Fruit fly (Drosophila melanogaster) whole organism, embryonic: ENCODE data around the gene Pgant7.

Source experiments
- Atf-2 ChIP-seq: fragments of 200-800 bp; sonication (Bioruptor generic); optimal IDR thresholded peaks from 2 replicates; lab custom pipeline; 2016; ENCODE audit warnings: missing biosample characterization, missing genetic modification characterization
- Blimp-1 ChIP-seq: fragments of 200-800 bp; sonication (Bioruptor generic); optimal IDR thresholded peaks from 3 replicates; lab custom pipeline; 2018; ENCODE audit warnings: missing biosample characterization, missing genetic modification characterization, mild to moderate bottlenecking, moderate library complexity, missing genetic modification reagents
- CG11456 ChIP-seq: fragments of 200-800 bp; sonication (Bioruptor generic); IDR thresholded peaks from 3 replicates; pipeline ENCODE4 v1.3.6; 2022; ENCODE audit warnings: missing biosample characterization, missing genetic modification characterization
- CG12236 ChIP-seq: fragments of 200-800 bp; sonication (Bioruptor generic); optimal IDR thresholded peaks from 2 replicates; lab custom pipeline; 2016; ENCODE audit warnings: missing biosample characterization, missing genetic modification characterization
- CG14710 ChIP-seq: fragments of 200-800 bp; sonication (Bioruptor generic); optimal IDR thresholded peaks from 3 replicates; lab custom pipeline; 2019; ENCODE audit warnings: missing biosample characterization, mild to moderate bottlenecking, missing genetic modification characterization, moderate library complexity
- CG15011 ChIP-seq: fragments of 200-800 bp; sonication (Bioruptor generic); optimal IDR thresholded peaks from 3 replicates; lab custom pipeline; 2018; ENCODE audit warnings: missing biosample characterization, mild to moderate bottlenecking, missing genetic modification characterization
- CG15601 ChIP-seq: fragments of 200-800 bp; sonication (Bioruptor generic); optimal IDR thresholded peaks from 3 replicates; lab custom pipeline; 2019; ENCODE audit warnings: missing biosample characterization, mild to moderate bottlenecking, missing genetic modification characterization, moderate library complexity
- CG17361 ChIP-seq: fragments of 200-800 bp; sonication (Bioruptor generic); IDR thresholded peaks from 3 replicates; pipeline ENCODE4 v1.3.6; 2022; ENCODE audit warnings: missing biosample characterization, missing genetic modification characterization
- CG18262 ChIP-seq: fragments of 200-800 bp; optimal IDR thresholded peaks from 3 replicates; lab custom pipeline; 2019; ENCODE audit warnings: missing biosample characterization, mild to moderate bottlenecking, missing genetic modification characterization, moderate library complexity
- CG1832 ChIP-seq: fragments of 200-800 bp; sonication (Bioruptor generic); optimal IDR thresholded peaks from 2 replicates; lab custom pipeline; 2017; ENCODE audit warnings: missing biosample characterization, mild to moderate bottlenecking, missing genetic modification characterization, inconsistent platforms
- CG18599 ChIP-seq: fragments of 200-800 bp; sonication (Bioruptor generic); optimal IDR thresholded peaks from 3 replicates; lab custom pipeline; 2017; ENCODE audit warnings: missing biosample characterization, missing genetic modification characterization, mild to moderate bottlenecking, moderate library complexity, missing genetic modification reagents
- CG2120 ChIP-seq: fragments of 200-800 bp; sonication (Bioruptor generic); optimal IDR thresholded peaks from 3 replicates; lab custom pipeline; 2016; ENCODE audit warnings: missing biosample characterization, missing genetic modification characterization
- CG2712 ChIP-seq: fragments of 200-800 bp; optimal IDR thresholded peaks from 3 replicates; lab custom pipeline; 2019; ENCODE audit warnings: missing biosample characterization, mild to moderate bottlenecking, missing genetic modification characterization, moderate library complexity
- CG31441 ChIP-seq: fragments of 200-800 bp; sonication (Bioruptor generic); IDR thresholded peaks from 2 replicates; pipeline ENCODE4 v1.3.6; 2022; ENCODE audit warnings: missing biosample characterization, missing genetic modification characterization
- CG3163 ChIP-seq: fragments of 200-800 bp; sonication (Bioruptor generic); optimal IDR thresholded peaks from 3 replicates; lab custom pipeline; 2016; ENCODE audit warnings: missing biosample characterization, missing genetic modification characterization
- CG3838 ChIP-seq: fragments of 200-800 bp; sonication (Bioruptor generic); optimal IDR thresholded peaks from 3 replicates; lab custom pipeline; 2016; ENCODE audit warnings: missing biosample characterization, missing genetic modification characterization
- CG5245 ChIP-seq: fragments of 200-800 bp; sonication (Bioruptor generic); optimal IDR thresholded peaks from 3 replicates; lab custom pipeline; 2016; ENCODE audit warnings: missing biosample characterization, missing genetic modification characterization
- CG7556 ChIP-seq: fragments of 200-800 bp; sonication (Bioruptor generic); optimal IDR thresholded peaks from 2 replicates; lab custom pipeline; 2017; ENCODE audit warnings: missing biosample characterization, mild to moderate bottlenecking, missing genetic modification characterization
- CG7839 ChIP-seq: fragments of 200-800 bp; sonication (Bioruptor generic); optimal IDR thresholded peaks from 3 replicates; lab custom pipeline; 2018; ENCODE audit warnings: missing biosample characterization, mild to moderate bottlenecking, missing genetic modification characterization, moderate library complexity
- CG8924 ChIP-seq: fragments of 200-800 bp; optimal IDR thresholded peaks from 3 replicates; lab custom pipeline; 2019; ENCODE audit warnings: missing biosample characterization, mild to moderate bottlenecking, missing genetic modification characterization, moderate library complexity
- CG9727 ChIP-seq: fragments of 200-800 bp; sonication (Bioruptor generic); optimal IDR thresholded peaks from 3 replicates; lab custom pipeline; 2017; ENCODE audit warnings: missing biosample characterization, mild to moderate bottlenecking, missing genetic modification characterization
- E2f1 ChIP-seq: fragments of 200-800 bp; sonication (Bioruptor generic); IDR thresholded peaks from 2 replicates; pipeline ENCODE4 v1.3.6; 2022; ENCODE audit warnings: missing biosample characterization, missing genetic modification characterization
- Hey ChIP-seq: fragments of 200-800 bp; sonication (Bioruptor generic); optimal IDR thresholded peaks from 3 replicates; lab custom pipeline; 2018; ENCODE audit warnings: missing biosample characterization, mild to moderate bottlenecking, missing genetic modification characterization
- Hr51 ChIP-seq, 2 experiments: fragments of 200-800 bp; sonication (Bioruptor generic); optimal IDR thresholded peaks; 2 replicates in 1 of 2; 3 replicates in 1 of 2; lab custom pipeline; 2016 to 2018; ENCODE audit warnings: missing biosample characterization in 2 of 2, missing genetic modification characterization in 2 of 2, mild to moderate bottlenecking in 1 of 2, moderate library complexity in 1 of 2
- Hr78 ChIP-seq, 2 experiments: fragments of 200-800 bp in 1 of 2; fragments of >200 bp in 1 of 2; sonication (Bioruptor generic) in 1 of 2; optimal IDR thresholded peaks; 2 replicates each; lab custom pipeline; 2017 to 2019; ENCODE audit warnings: missing biosample characterization in 2 of 2, missing genetic modification characterization in 2 of 2, mild to moderate bottlenecking in 1 of 2, moderate library complexity in 1 of 2
- Med ChIP-seq: fragments of 200-800 bp; sonication (Bioruptor generic); peaks from one replicate; lab custom pipeline; 2016; ENCODE audit warnings: missing biosample characterization, missing genetic modification characterization, mild to moderate bottlenecking, inconsistent platforms, moderate library complexity
- Mrtf ChIP-seq: fragments of 200-800 bp; sonication (Bioruptor generic); IDR thresholded peaks from 3 replicates; pipeline ENCODE4 v1.3.6; 2022; ENCODE audit warnings: missing biosample characterization, missing genetic modification characterization
- PHDP ChIP-seq: fragments of 200-800 bp; sonication (Bioruptor generic); optimal IDR thresholded peaks from 3 replicates; lab custom pipeline; 2018; ENCODE audit warnings: missing biosample characterization, mild to moderate bottlenecking, missing genetic modification characterization, moderate library complexity
- Sin3A ChIP-seq: fragments of >200 bp; optimal IDR thresholded peaks from 2 replicates; lab custom pipeline; 2018
- bbx ChIP-seq: fragments of 200-800 bp; sonication (Bioruptor generic); IDR thresholded peaks from 2 replicates; pipeline ENCODE4 v1.3.6; 2022; ENCODE audit warnings: missing biosample characterization, missing genetic modification characterization; ENCODE audit not compliant: partially characterized antibody
- chif ChIP-seq, 2 experiments: fragments of 200-800 bp; sonication (Bioruptor generic); optimal IDR thresholded peaks; 3 replicates each; lab custom pipeline; 2016; ENCODE audit warnings: missing biosample characterization in 2 of 2, missing genetic modification characterization in 2 of 2
- chn ChIP-seq: fragments of 200-800 bp; sonication (Bioruptor generic); optimal IDR thresholded peaks from 2 replicates; lab custom pipeline; 2016; ENCODE audit warnings: missing biosample characterization, missing genetic modification characterization
- crol ChIP-seq: fragments of 200-800 bp; sonication (Bioruptor generic); IDR thresholded peaks from 2 replicates; pipeline ENCODE4 v1.3.6; 2022; ENCODE audit warnings: missing biosample characterization, missing genetic modification characterization
- eve ChIP-seq, 2 experiments: fragments of >200 bp; optimal IDR thresholded peaks; 2 replicates each; lab custom pipeline; 2017; ENCODE audit warnings: missing biosample characterization in 2 of 2, missing genetic modification characterization in 2 of 2
- gem ChIP-seq: fragments of 200-800 bp; sonication (Bioruptor generic); optimal IDR thresholded peaks from 2 replicates; lab custom pipeline; 2019; ENCODE audit warnings: missing biosample characterization, mild to moderate bottlenecking, missing genetic modification characterization, moderate library complexity
- grau ChIP-seq: fragments of 200-800 bp; optimal IDR thresholded peaks from 3 replicates; lab custom pipeline; 2019; ENCODE audit warnings: missing biosample characterization, mild to moderate bottlenecking, missing genetic modification characterization, moderate library complexity
- gsb-n ChIP-seq: fragments of 200-800 bp; sonication (Bioruptor generic); optimal IDR thresholded peaks from 3 replicates; lab custom pipeline; 2018; ENCODE audit warnings: missing biosample characterization, mild to moderate bottlenecking, missing genetic modification characterization
- gt ChIP-seq: fragments of 200-800 bp; sonication (Bioruptor generic); IDR thresholded peaks from 2 replicates; pipeline ENCODE4 v1.3.6; 2022; ENCODE audit warnings: missing biosample characterization, missing genetic modification characterization
- nmo ChIP-seq: fragments of 200-800 bp; sonication (Bioruptor generic); optimal IDR thresholded peaks from 2 replicates; lab custom pipeline; 2018; ENCODE audit warnings: missing biosample characterization, mild to moderate bottlenecking, missing genetic modification characterization, moderate library complexity
- prd ChIP-seq, 3 experiments: fragments of >200 bp in 2 of 3; fragments of 200-800 bp in 1 of 3; sonication (Bioruptor generic) in 1 of 3; optimal IDR thresholded peaks in 2 of 3; IDR thresholded peaks in 1 of 3; 2 replicates in 2 of 3; 3 replicates in 1 of 3; pipeline versions ENCODE4 v1.3.6 to Lab custom; 2017 to 2022; ENCODE audit warnings: missing biosample characterization in 1 of 3, missing genetic modification characterization in 1 of 3
- pros ChIP-seq: fragments of 200-800 bp; sonication (Bioruptor generic); optimal IDR thresholded peaks from 3 replicates; lab custom pipeline; 2019; ENCODE audit warnings: missing biosample characterization, mild to moderate bottlenecking, missing genetic modification characterization, moderate library complexity
- row ChIP-seq: fragments of 200-800 bp; sonication (Bioruptor generic); IDR thresholded peaks from 3 replicates; pipeline ENCODE4 v1.3.6; 2022; ENCODE audit warnings: missing biosample characterization, missing genetic modification characterization
- run ChIP-seq: fragments of 200-800 bp; sonication (Bioruptor generic); optimal IDR thresholded peaks from 3 replicates; lab custom pipeline; 2018; ENCODE audit warnings: missing biosample characterization, mild to moderate bottlenecking, missing genetic modification characterization
- sc ChIP-seq, 3 experiments: fragments of >200 bp in 2 of 3; fragments of 200-800 bp in 1 of 3; sonication (Bioruptor generic) in 1 of 3; optimal IDR thresholded peaks; 2 replicates in 2 of 3; 3 replicates in 1 of 3; lab custom pipeline; 2017; ENCODE audit warnings: mild to moderate bottlenecking in 1 of 3, missing biosample characterization in 1 of 3, missing genetic modification characterization in 1 of 3, missing genetic modification reagents in 1 of 3
- sens ChIP-seq: fragments of 200-800 bp; sonication (Bioruptor generic); peaks from one replicate; lab custom pipeline; 2016; ENCODE audit warnings: missing biosample characterization, missing genetic modification characterization
- sqz ChIP-seq: fragments of 200-800 bp; sonication (Bioruptor generic); optimal IDR thresholded peaks from 3 replicates; lab custom pipeline; 2018; ENCODE audit warnings: missing biosample characterization, mild to moderate bottlenecking, missing genetic modification characterization
- tin ChIP-seq: fragments of 200-800 bp; sonication (Bioruptor generic); optimal IDR thresholded peaks from 3 replicates; lab custom pipeline; 2016; ENCODE audit warnings: missing biosample characterization, missing genetic modification characterization
- zen ChIP-seq: fragments of 200-800 bp; sonication (Bioruptor generic); optimal IDR thresholded peaks from 3 replicates; lab custom pipeline; 2018; ENCODE audit warnings: missing biosample characterization, mild to moderate bottlenecking, missing genetic modification characterization, moderate library complexity

The Pgant7 gene

dm6 chrX:18524594-18525266, 24.9 kb upstream of the Pgant7 start (continued):
- TF ChIP-seq sens (GFP tag; lab: Kevin White, UChicago) (peak; percentile 84), CG17361 (peak; percentile 80), bbx (GFP tag; lab: Robert Waterston, UW) (no peak), CG9727 (GFP tag; lab: Kevin White, UChicago) (peak; percentile 73), gem (peak; percentile 68), Hey (peak; percentile 65), CG11456 (GFP tag; lab: Robert Waterston, UW) (peak; percentile 10; the same call in 1 of the 3 replicates), zen (tag; lab: Kevin White, UChicago) (peak; percentile 46), nmo (peak; percentile 59), CG12236 (no peak), CG1832 (GFP tag; lab: Kevin White, UChicago) (no peak), pros (GFP tag; lab: Kevin White, UChicago) (no peak), gsb-n (tag; lab: Kevin White, UChicago) (peak; percentile 6), PHDP (tag; lab: Kevin White, UChicago) (peak; percentile 25), CG18599 (peak; percentile 50), sqz (GFP tag; lab: Kevin White, UChicago) (peak; percentile 29), Blimp-1 (GFP tag; lab: Kevin White, UChicago) (peak; percentile 59), CG2120 (GFP tag; lab: Kevin White, UChicago) (no peak), chif (GFP tag; optimal IDR thresholded peaks at IDR 0.05; lab: Kevin White, UChicago) (peak in 1 of 2 experiments; percentile 9), CG3838 (GFP tag; lab: Kevin White, UChicago) (no peak), run (tag; lab: Kevin White, UChicago) (no peak), CG14710 (tag; lab: Kevin White, UChicago) (peak; percentile 70), E2f1 (GFP tag; lab: Robert Waterston, UW) (0 out of 2 replicates have a peak, but pooled peaks have one; percentile 9), CG3163 (GFP tag; lab: Kevin White, UChicago) (no peak), CG7839 (peak; percentile 53), gt (no peak), Sin3A (lab: Kevin White, UChicago) (no peak), sc (optimal IDR thresholded peaks at IDR 0.05; lab: Kevin White, UChicago) (no peak), sc (GFP tag; optimal IDR thresholded peaks at IDR 0.05; lab: Kevin White, UChicago) (peak; percentile 44), Mrtf (GFP tag; lab: Robert Waterston, UW) (no peak), eve (GFP tag; optimal IDR thresholded peaks at IDR 0.05; lab: Kevin White, UChicago) (no peak), crol (0 out of 2 replicates have a peak, but pooled peaks have one; percentile 10), Atf-2 (GFP tag; lab: Kevin White, UChicago) (no peak), tin (GFP tag; lab: Kevin White, UChicago) (peak; percentile 40), CG15601 (tag; lab: Kevin White, UChicago) (peak; percentile 22), CG15011 (peak; percentile 16), CG31441 (peak; percentile 62), CG5245 (no peak)
- TF ChIP-seq, all 482 proteins: peak for 129

DNA sequence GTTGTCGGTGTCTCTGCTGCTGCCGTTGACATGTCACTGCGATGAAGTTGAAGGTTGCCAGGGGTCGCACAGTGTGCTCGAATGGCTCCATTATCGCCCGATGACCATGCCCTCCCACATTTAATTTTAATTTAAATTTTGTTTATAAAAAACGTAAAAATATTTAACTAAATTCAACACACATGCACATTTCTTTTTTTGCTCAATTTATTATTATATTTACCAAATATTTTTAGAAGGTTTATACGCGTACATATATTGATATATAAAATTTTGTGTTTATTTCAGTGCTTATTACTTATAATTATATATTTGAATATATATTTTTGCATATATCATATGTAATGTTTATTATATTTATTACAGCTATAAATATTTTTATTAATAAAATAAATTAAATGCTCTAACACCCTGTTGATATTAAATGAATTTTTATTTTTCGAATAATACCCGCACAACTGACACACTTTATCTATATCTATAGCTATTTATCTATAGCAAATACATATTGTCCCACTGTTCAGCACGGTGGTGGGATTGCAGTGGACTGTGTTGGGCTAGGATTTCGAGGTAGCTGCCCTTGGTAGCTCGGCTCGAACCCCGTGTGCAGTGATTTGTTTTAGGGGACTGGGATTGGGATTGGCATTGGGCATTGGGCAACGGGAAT, 23.5 kb upstream of the Pgant7 start:
- TF ChIP-seq Hr51 (GFP tag; optimal IDR thresholded peaks at IDR 0.05; lab: Kevin White, UChicago) (peak in 1 of 2 experiments; percentile 23), grau (tag; lab: Kevin White, UChicago) (peak; percentile 10), CG8924 (tag; lab: Kevin White, UChicago) (peak; percentile 29), Hr78 (GFP tag; optimal IDR thresholded peaks at IDR 0.05; lab: Kevin White, UChicago) (peak in 1 of 2 experiments; percentile 70), CG2712 (tag; lab: Kevin White, UChicago) (peak; percentile 42), CG7556 (GFP tag; lab: Kevin White, UChicago) (peak; percentile 36), CG18262 (tag; lab: Kevin White, UChicago) (peak; percentile 71), row (GFP tag; lab: Robert Waterston, UW) (peak; percentile 34; the same call in 1 of the 3 replicates), CG7839 (peak; percentile 39), Med (GFP tag; lab: Kevin White, UChicago) (peak; percentile 11), gt (no peak), prd (optimal IDR thresholded peaks at IDR 0.05; lab: Kevin White, UChicago) (no peak), prd (GFP tag; IDR thresholded peaks at IDR 0.05; lab: Robert Waterston, UW) (no peak), chn (GFP tag; lab: Kevin White, UChicago) (no peak)
